Worm (Caenorhabditis elegans): ENCODE measurements around the gene H17B01.5.

H17B01.5 gene

ce11 chrII:1501614-1502355 lies 28.4 kb upstream of the H17B01.5 start:
- TF ChIP-seq hmg-4 (GFP tag; optimal IDR thresholded peaks at IDR 0.05): peak; percentile 49
- TF ChIP-seq hmbx-1 (tag; optimal IDR thresholded peaks at IDR 0.05): no peak
- 0 out of 2 replicates have a peak, but pooled peaks have one; percentile 21 for TF ChIP-seq sea-1 (GFP tag; conservative IDR thresholded peaks at IDR 0.05)
- TF ChIP-seq ceh-36 (tag; optimal IDR thresholded peaks at IDR 0.05): no peak

DNA sequence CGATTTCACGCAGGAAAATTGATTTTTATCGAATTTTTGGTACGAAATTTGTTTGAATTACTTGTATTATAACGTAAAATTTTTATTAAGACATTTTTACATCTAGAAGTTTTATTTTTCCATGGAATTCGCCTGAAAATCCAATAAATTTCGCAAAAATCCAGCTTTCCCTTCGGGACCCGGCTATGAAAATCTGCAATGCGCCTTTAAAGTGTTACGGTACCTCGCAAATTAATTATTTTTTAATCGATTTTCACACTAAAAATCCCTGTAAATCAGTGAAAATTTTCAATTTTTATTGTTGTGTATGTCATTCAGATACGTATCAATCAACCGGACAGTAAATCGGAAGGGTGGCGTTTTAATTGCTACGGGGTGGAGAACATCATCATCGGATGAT lies 27.6 kb upstream of the H17B01.5 start:
- TF ChIP-seq tra-4 (tag; optimal IDR thresholded peaks at IDR 0.05) (no peak), aly-1 (tag; optimal IDR thresholded peaks at IDR 0.05) (no peak), scrt-1 (GFP tag; IDR thresholded peaks at IDR 0.05) (no peak), ceh-13 (GFP tag; optimal IDR thresholded peaks at IDR 0.05) (no peak), ets-7 (tag; optimal IDR thresholded peaks at IDR 0.05) (no peak), hnd-1 (tag; optimal IDR thresholded peaks at IDR 0.05) (no peak), hmbx-1 (tag; optimal IDR thresholded peaks at IDR 0.05) (no peak), ama-1 (optimal IDR thresholded peaks at IDR 0.05) (no peak), B0310.2 (tag; optimal IDR thresholded peaks at IDR 0.05) (no peak), tbx-11 (GFP tag; IDR thresholded peaks at IDR 0.05) (no peak), ceh-36 (tag; optimal IDR thresholded peaks at IDR 0.05) (no peak), sea-1 (GFP tag; conservative IDR thresholded peaks at IDR 0.05) (no peak)

- TF ChIP-seq hmg-4 (GFP tag; optimal IDR thresholded peaks at IDR 0.05): no peak
- no peak for TF ChIP-seq ama-1 (optimal IDR thresholded peaks at IDR 0.05)
- no peak for TF ChIP-seq scrt-1 (GFP tag; IDR thresholded peaks at IDR 0.05)
- no peak for TF ChIP-seq tbx-37 (GFP tag; conservative IDR thresholded peaks at IDR 0.05)
Measured at ce11 chrII:1500286-1500840, 27.0 kb upstream of the H17B01.5 start, which contains the start of gene emc-1. emc-1 (minus strand) TSS chrII:1500330.

- no peak for TF ChIP-seq tra-4 (tag; optimal IDR thresholded peaks at IDR 0.05)
- TF ChIP-seq ama-1 (optimal IDR thresholded peaks at IDR 0.05): no peak
- TF ChIP-seq scrt-1 (GFP tag; IDR thresholded peaks at IDR 0.05): no peak
- TF ChIP-seq sea-1 (GFP tag; conservative IDR thresholded peaks at IDR 0.05): no peak
- TF ChIP-seq tbx-11 (GFP tag; IDR thresholded peaks at IDR 0.05): no peak
- TF ChIP-seq aly-1 (tag; optimal IDR thresholded peaks at IDR 0.05): no peak
- no peak for TF ChIP-seq ets-7 (tag; optimal IDR thresholded peaks at IDR 0.05)
- TF ChIP-seq pes-1 (GFP tag; IDR thresholded peaks at IDR 0.05): no peak
- TF ChIP-seq F13C5.2 (tag; optimal IDR thresholded peaks at IDR 0.05): no peak
- no peak for TF ChIP-seq hmbx-1 (tag; optimal IDR thresholded peaks at IDR 0.05)
- no peak for TF ChIP-seq flt-1 (GFP tag; IDR thresholded peaks at IDR 0.05)
- no peak for TF ChIP-seq hnd-1 (tag; optimal IDR thresholded peaks at IDR 0.05)
- no peak for TF ChIP-seq B0310.2 (tag; optimal IDR thresholded peaks at IDR 0.05)
- no peak for TF ChIP-seq ceh-13 (GFP tag; optimal IDR thresholded peaks at IDR 0.05)
- TF ChIP-seq tbx-37 (GFP tag; conservative IDR thresholded peaks at IDR 0.05): no peak
- TF ChIP-seq ceh-36 (tag; optimal IDR thresholded peaks at IDR 0.05): no peak
- TF ChIP-seq hmg-4 (GFP tag; optimal IDR thresholded peaks at IDR 0.05): no peak
Measured at ce11 chrII:1490813-1491212, 17.4 kb upstream of the H17B01.5 start.

ce11 chrII:1482419-1482818 lies 9.0 kb upstream of the H17B01.5 start:
- TF ChIP-seq hmg-4 (GFP tag; optimal IDR thresholded peaks at IDR 0.05) (no peak), sea-1 (GFP tag; conservative IDR thresholded peaks at IDR 0.05) (no peak), ceh-36 (tag; optimal IDR thresholded peaks at IDR 0.05) (no peak), scrt-1 (GFP tag; IDR thresholded peaks at IDR 0.05) (no peak), F13C5.2 (tag; optimal IDR thresholded peaks at IDR 0.05) (no peak), ets-7 (tag; optimal IDR thresholded peaks at IDR 0.05) (no peak), hnd-1 (tag; optimal IDR thresholded peaks at IDR 0.05) (no peak), tra-4 (tag; optimal IDR thresholded peaks at IDR 0.05) (no peak), pes-1 (GFP tag; IDR thresholded peaks at IDR 0.05) (no peak), ceh-13 (GFP tag; optimal IDR thresholded peaks at IDR 0.05) (no peak), flt-1 (GFP tag; IDR thresholded peaks at IDR 0.05) (no peak), tbx-37 (GFP tag; conservative IDR thresholded peaks at IDR 0.05) (no peak), tbx-11 (GFP tag; IDR thresholded peaks at IDR 0.05) (no peak), B0310.2 (tag; optimal IDR thresholded peaks at IDR 0.05) (no peak), ama-1 (optimal IDR thresholded peaks at IDR 0.05) (no peak), aly-1 (tag; optimal IDR thresholded peaks at IDR 0.05) (no peak)

DNA sequence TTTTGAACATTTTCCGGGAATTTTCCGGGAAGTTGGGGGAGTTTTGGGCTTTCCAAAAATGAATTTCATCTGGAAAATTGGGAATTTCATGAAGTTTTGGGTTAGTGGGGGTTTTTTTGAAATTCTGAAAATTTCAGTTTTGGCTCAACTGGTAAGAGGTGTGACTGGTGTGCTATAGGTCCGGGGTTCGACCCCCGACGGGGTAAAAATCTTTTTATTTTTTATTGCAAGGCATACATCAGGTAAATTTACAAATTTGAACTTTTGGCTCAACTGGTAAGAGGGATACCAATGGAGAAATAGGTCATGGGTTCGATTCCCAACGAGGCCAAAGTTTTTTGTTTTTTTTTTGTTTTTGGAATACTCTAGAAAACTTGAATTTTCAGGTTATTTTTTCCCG lies 8.3 kb upstream of the H17B01.5 start:
- TF ChIP-seq F13C5.2 (tag; optimal IDR thresholded peaks at IDR 0.05) (no peak), aly-1 (tag; optimal IDR thresholded peaks at IDR 0.05) (no peak), scrt-1 (GFP tag; IDR thresholded peaks at IDR 0.05) (no peak), tbx-37 (GFP tag; conservative IDR thresholded peaks at IDR 0.05) (no peak), ceh-36 (tag; optimal IDR thresholded peaks at IDR 0.05) (no peak)

DNA sequence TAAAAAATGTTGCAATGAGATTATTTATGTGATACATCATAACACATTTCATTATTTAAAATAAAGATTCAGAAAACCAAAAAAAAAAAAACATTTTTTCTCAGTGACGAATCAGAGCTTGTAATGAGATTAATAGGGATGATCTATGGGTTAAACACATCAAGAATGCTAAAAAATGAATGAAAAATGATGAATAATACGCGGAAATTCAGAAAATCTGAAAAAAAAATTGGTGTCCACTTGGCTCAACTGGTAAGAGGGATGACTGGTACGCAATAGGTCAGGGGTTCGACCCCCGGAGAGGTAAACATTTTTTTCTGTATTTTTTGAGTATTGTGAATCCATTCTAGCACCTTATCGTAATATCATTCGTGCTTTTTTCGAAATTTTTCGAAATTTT lies 5.1 kb upstream of the H17B01.5 start:
- TF ChIP-seq B0310.2 (tag; optimal IDR thresholded peaks at IDR 0.05) (no peak), tbx-11 (GFP tag; IDR thresholded peaks at IDR 0.05) (no peak), ceh-36 (tag; optimal IDR thresholded peaks at IDR 0.05) (no peak), hnd-1 (tag; optimal IDR thresholded peaks at IDR 0.05) (no peak), ets-7 (tag; optimal IDR thresholded peaks at IDR 0.05) (no peak), sea-1 (GFP tag; conservative IDR thresholded peaks at IDR 0.05) (no peak), ama-1 (optimal IDR thresholded peaks at IDR 0.05) (no peak), hmbx-1 (tag; optimal IDR thresholded peaks at IDR 0.05) (no peak), aly-1 (tag; optimal IDR thresholded peaks at IDR 0.05) (no peak), tra-4 (tag; optimal IDR thresholded peaks at IDR 0.05) (no peak), hmg-4 (GFP tag; optimal IDR thresholded peaks at IDR 0.05) (no peak)

ce11 chrII:1477975-1478374 lies 4.6 kb upstream of the H17B01.5 start:
- TF ChIP-seq hnd-1 (tag; optimal IDR thresholded peaks at IDR 0.05) (no peak), flt-1 (GFP tag; IDR thresholded peaks at IDR 0.05) (no peak), ceh-13 (GFP tag; optimal IDR thresholded peaks at IDR 0.05) (no peak), ama-1 (optimal IDR thresholded peaks at IDR 0.05) (no peak), tra-4 (tag; optimal IDR thresholded peaks at IDR 0.05) (no peak), B0310.2 (tag; optimal IDR thresholded peaks at IDR 0.05) (no peak), F13C5.2 (tag; optimal IDR thresholded peaks at IDR 0.05) (no peak), tbx-37 (GFP tag; conservative IDR thresholded peaks at IDR 0.05) (no peak), pes-1 (GFP tag; IDR thresholded peaks at IDR 0.05) (no peak), tbx-11 (GFP tag; IDR thresholded peaks at IDR 0.05) (no peak), ceh-36 (tag; optimal IDR thresholded peaks at IDR 0.05) (no peak), sea-1 (GFP tag; conservative IDR thresholded peaks at IDR 0.05) (no peak)

All from whole organism, early embryonic.